Worm (Caenorhabditis elegans) whole organism, mixed stage, embryonic: ENCODE results near the gene rcan-1.
A peak's percentile ranks its signal among the peaks of the same experiment; 100 is the strongest.

Experiments
- M03D4.4 ChIP-seq: sonication (generic microtip); optimal IDR thresholded peaks from 2 replicates; lab custom pipeline; 2017; ENCODE audit warnings: mild to moderate bottlenecking, missing genetic modification characterization, missing compliant biosample characterization
- bed-3 ChIP-seq: fragments of 200-800 bp; sonication (Bioruptor generic); optimal IDR thresholded peaks from 3 replicates; lab custom pipeline; 2018; ENCODE audit warnings: mild to moderate bottlenecking, missing genetic modification characterization, moderate library complexity, missing compliant biosample characterization
- blmp-1 ChIP-seq: fragments of 150-350 bp; optimal IDR thresholded peaks from 2 replicates; lab custom pipeline; 2014; ENCODE audit warnings: missing biosample characterization, missing genetic modification characterization
- ceh-39 ChIP-seq: fragments of 150-350 bp; optimal IDR thresholded peaks from 2 replicates; lab custom pipeline; 2014; ENCODE audit warnings: missing biosample characterization, missing genetic modification characterization
- ceh-43 ChIP-seq: fragments of 200-800 bp; sonication (Bioruptor generic); optimal IDR thresholded peaks from 2 replicates; lab custom pipeline; 2018; ENCODE audit warnings: mild to moderate bottlenecking, missing genetic modification characterization, moderate library complexity, missing compliant biosample characterization
- ceh-83 ChIP-seq: fragments of 200-800 bp; sonication (Bioruptor generic); optimal IDR thresholded peaks from 2 replicates; lab custom pipeline; 2018; ENCODE audit warnings: mild to moderate bottlenecking, missing genetic modification characterization, missing compliant biosample characterization
- ces-1 ChIP-seq: fragments of 150-350 bp; optimal IDR thresholded peaks from 2 replicates; lab custom pipeline; 2014; ENCODE audit warnings: missing biosample characterization, missing genetic modification reagents, missing genetic modification characterization
- cnd-1 ChIP-seq: fragments of 200-800 bp; sonication (Bioruptor generic); optimal IDR thresholded peaks from 2 replicates; lab custom pipeline; 2018; ENCODE audit warnings: mild to moderate bottlenecking, missing genetic modification characterization, missing compliant biosample characterization
- drap-1 ChIP-seq: fragments of 200-800 bp; sonication (Bioruptor generic); optimal IDR thresholded peaks from 3 replicates; lab custom pipeline; 2018; ENCODE audit warnings: mild to moderate bottlenecking, missing genetic modification characterization, missing compliant biosample characterization
- elt-1 ChIP-seq: sonication (generic microtip); optimal IDR thresholded peaks from 2 replicates; lab custom pipeline; 2017; ENCODE audit warnings: missing genetic modification characterization, mild to moderate bottlenecking, missing compliant biosample characterization, antibody characterized with exemption, moderate library complexity, borderline replicate concordance; ENCODE audit not compliant: insufficient read depth
- elt-3 ChIP-seq: fragments of 150-350 bp; optimal IDR thresholded peaks from 2 replicates; lab custom pipeline; 2014; ENCODE audit warnings: missing biosample characterization, missing genetic modification characterization
- flh-1 ChIP-seq: fragments of 200-800 bp; sonication (Bioruptor generic); optimal IDR thresholded peaks from 2 replicates; lab custom pipeline; 2018; ENCODE audit warnings: mild to moderate bottlenecking, missing genetic modification characterization, moderate library complexity, missing compliant biosample characterization
- ham-2 ChIP-seq: fragments of 200-800 bp; sonication (Bioruptor generic); optimal IDR thresholded peaks from 2 replicates; lab custom pipeline; 2018; ENCODE audit warnings: mild to moderate bottlenecking, missing genetic modification characterization, missing compliant biosample characterization
- hlh-1 ChIP-seq: fragments of 150-350 bp; optimal IDR thresholded peaks from 2 replicates; lab custom pipeline; 2014; ENCODE audit warnings: missing biosample characterization, missing genetic modification reagents, missing genetic modification characterization
- lin-13 ChIP-seq: fragments of 150-350 bp; optimal IDR thresholded peaks from 2 replicates; lab custom pipeline; 2014; ENCODE audit warnings: missing biosample characterization, missing genetic modification characterization
- lin-32 ChIP-seq: fragments of 200-800 bp; sonication (Bioruptor generic); optimal IDR thresholded peaks from 2 replicates; lab custom pipeline; 2018; ENCODE audit warnings: mild to moderate bottlenecking, missing genetic modification characterization, missing compliant biosample characterization
- lsy-2 ChIP-seq: fragments of 150-350 bp; optimal IDR thresholded peaks from 2 replicates; lab custom pipeline; 2014; ENCODE audit warnings: missing biosample characterization, missing genetic modification characterization
- mab-5 ChIP-seq: fragments of 150-350 bp; optimal IDR thresholded peaks from 2 replicates; lab custom pipeline; 2014; ENCODE audit warnings: missing biosample characterization, missing genetic modification characterization
- mep-1 ChIP-seq: fragments of 150-350 bp; optimal IDR thresholded peaks from 2 replicates; lab custom pipeline; 2017; ENCODE audit warnings: missing biosample characterization, missing genetic modification reagents, missing genetic modification characterization, inconsistent platforms
- mls-2 ChIP-seq: sonication (generic microtip); optimal IDR thresholded peaks from 2 replicates; lab custom pipeline; 2016; ENCODE audit warnings: mild to moderate bottlenecking, missing genetic modification characterization, moderate library complexity, missing compliant biosample characterization
- nhr-12 ChIP-seq: fragments of 150-350 bp; optimal IDR thresholded peaks from 2 replicates; lab custom pipeline; 2014; ENCODE audit warnings: missing biosample characterization, missing genetic modification characterization
- nhr-2 ChIP-seq: fragments of 150-350 bp; optimal IDR thresholded peaks from 2 replicates; lab custom pipeline; 2014; ENCODE audit warnings: missing biosample characterization, missing genetic modification characterization
- nhr-237 ChIP-seq: fragments of 150-350 bp; optimal IDR thresholded peaks from 2 replicates; lab custom pipeline; 2014; ENCODE audit warnings: missing biosample characterization, missing genetic modification characterization
- nhr-28 ChIP-seq: fragments of 150-350 bp; optimal IDR thresholded peaks from 2 replicates; lab custom pipeline; 2014; ENCODE audit warnings: missing biosample characterization, missing genetic modification characterization
- nhr-76 ChIP-seq: sonication (generic microtip); optimal IDR thresholded peaks from 2 replicates; lab custom pipeline; 2017; ENCODE audit warnings: missing biosample characterization, missing genetic modification characterization
- pha-4 ChIP-seq: fragments of 150-350 bp; optimal IDR thresholded peaks from 2 replicates; lab custom pipeline; 2018; ENCODE audit warnings: missing biosample characterization, missing genetic modification reagents, missing genetic modification characterization
- sem-2 ChIP-seq: fragments of 200-800 bp; sonication (Bioruptor generic); optimal IDR thresholded peaks from 2 replicates; lab custom pipeline; 2018; ENCODE audit warnings: mild to moderate bottlenecking, missing genetic modification characterization, missing compliant biosample characterization
- snpc-4 ChIP-seq: fragments of 150-350 bp; optimal IDR thresholded peaks from 2 replicates; lab custom pipeline; 2014; ENCODE audit warnings: missing biosample characterization, missing genetic modification characterization
- sptf-1 ChIP-seq: sonication (generic microtip); optimal IDR thresholded peaks from 2 replicates; lab custom pipeline; 2017; ENCODE audit warnings: mild to moderate bottlenecking, missing genetic modification characterization, moderate library complexity, missing compliant biosample characterization
- tbx-8 ChIP-seq: fragments of 200-800 bp; sonication (Bioruptor generic); optimal IDR thresholded peaks from 2 replicates; lab custom pipeline; 2018; ENCODE audit warnings: mild to moderate bottlenecking, missing genetic modification characterization, moderate library complexity, missing compliant biosample characterization
- unc-120 ChIP-seq: sonication (generic microtip); optimal IDR thresholded peaks from 2 replicates; lab custom pipeline; 2017; ENCODE audit warnings: missing genetic modification characterization, missing compliant biosample characterization; ENCODE audit not compliant: poor library complexity, severe bottlenecking
- unc-39 ChIP-seq: fragments of 150-350 bp; optimal IDR thresholded peaks from 2 replicates; lab custom pipeline; 2014; ENCODE audit warnings: missing biosample characterization, missing genetic modification characterization
- unc-62 ChIP-seq: fragments of 150-350 bp; optimal IDR thresholded peaks from 2 replicates; lab custom pipeline; 2014; ENCODE audit warnings: missing biosample characterization, missing genetic modification reagents, missing genetic modification characterization
- zip-8 ChIP-seq: fragments of 150-350 bp; optimal IDR thresholded peaks from 2 replicates; lab custom pipeline; 2014; ENCODE audit warnings: missing biosample characterization, missing genetic modification characterization
- ztf-11 ChIP-seq: fragments of 150-350 bp; optimal IDR thresholded peaks from 2 replicates; lab custom pipeline; 2014; ENCODE audit warnings: missing biosample characterization, missing genetic modification characterization

The rcan-1 gene

DNA sequence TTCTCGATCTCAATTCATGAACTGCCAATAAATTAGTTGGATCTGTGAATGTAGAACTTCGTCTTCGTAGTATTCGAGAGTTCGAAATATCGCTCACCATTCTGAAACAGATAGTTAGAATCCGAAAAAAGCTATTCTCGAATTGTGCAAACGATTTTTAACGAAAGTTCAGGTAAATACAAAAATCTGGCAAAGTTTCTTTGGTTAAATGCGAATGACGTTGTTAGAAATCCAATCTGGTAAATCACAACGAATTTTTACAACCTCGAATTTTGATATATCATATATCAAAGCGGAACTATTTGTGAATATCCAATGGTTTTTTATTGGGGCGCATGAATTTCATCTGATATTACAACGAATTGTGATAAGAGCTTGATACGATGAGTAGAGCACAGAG, 25.3 kb upstream of the rcan-1 start, which contains the start of gene hpo-28:
Gene hpo-28, minus strand, starts transcription at position 101 of the 400 bp plus-strand sequence.
- TF ChIP-seq snpc-4 (tag; lab: Kevin White, UChicago) (no peak), hlh-1 (peak; percentile 9), lin-13 (tag; lab: Kevin White, UChicago) (no peak)

DNA sequence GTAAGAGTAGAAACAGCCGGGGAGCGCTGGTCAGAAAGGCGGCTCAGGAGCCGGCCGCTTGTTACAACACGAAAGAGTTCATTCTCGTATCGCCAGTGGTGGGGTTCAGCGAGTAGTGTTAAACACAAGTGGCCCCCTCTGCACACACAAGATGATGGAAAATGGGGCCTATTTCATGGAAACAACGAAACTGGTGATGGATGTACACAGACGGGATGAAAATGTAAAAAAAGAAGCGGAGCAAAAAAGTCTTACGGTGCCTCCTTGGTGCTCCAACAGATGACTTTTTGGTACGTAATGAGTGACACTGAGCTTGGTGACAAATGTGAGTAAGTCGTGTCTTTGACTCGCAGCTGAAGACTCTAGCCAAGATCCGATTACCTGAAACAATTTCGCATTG, 24.1 kb upstream of the rcan-1 start:
- TF ChIP-seq ceh-43 (GFP tag; lab: Kevin White, UChicago) (no peak), elt-3 (tag; lab: Kevin White, UChicago) (no peak), unc-120 (tag; lab: Kevin White, UChicago) (peak; percentile 31), flh-1 (no peak), blmp-1 (tag; lab: Kevin White, UChicago) (no peak), elt-1 (tag; lab: Kevin White, UChicago) (no peak), zip-8 (no peak), unc-62 (GFP tag; lab: Kevin White, UChicago) (no peak), nhr-2 (tag; lab: Kevin White, UChicago) (no peak), hlh-1 (peak; percentile 22), M03D4.4 (tag; lab: Kevin White, UChicago) (no peak), lsy-2 (tag; lab: Kevin White, UChicago) (no peak), drap-1 (GFP tag; lab: Kevin White, UChicago) (no peak), ceh-83 (no peak)
- TF ChIP-seq, all 35 proteins: peak for 2

ce11 chrIII:5707546-5707945, 23.6 kb upstream of the rcan-1 start:
- TF ChIP-seq snpc-4 (tag; lab: Kevin White, UChicago) (no peak), sptf-1 (no peak)

ce11 chrIII:5706077-5706627, 22.3 kb upstream of the rcan-1 start, which contains the start of gene rpl-23:
rpl-23 (minus strand) TSS chrIII:5706127.
- TF ChIP-seq unc-62 (GFP tag; lab: Kevin White, UChicago) (peak; percentile 66), ceh-83 (no peak), sptf-1 (peak; percentile 62), lsy-2 (tag; lab: Kevin White, UChicago) (peak; percentile 89), mab-5 (tag; lab: Kevin White, UChicago) (peak; percentile 85), nhr-76 (tag; lab: Kevin White, UChicago) (no peak), nhr-28 (tag; lab: Kevin White, UChicago) (no peak), lin-32 (GFP tag; lab: Kevin White, UChicago) (no peak), pha-4 (peak; percentile 93), unc-120 (tag; lab: Kevin White, UChicago) (peak; percentile 92), drap-1 (GFP tag; lab: Kevin White, UChicago) (no peak), ceh-39 (tag; lab: Kevin White, UChicago) (peak; percentile 97), unc-39 (tag; lab: Kevin White, UChicago) (no peak), nhr-12 (no peak), nhr-2 (tag; lab: Kevin White, UChicago) (no peak), elt-3 (tag; lab: Kevin White, UChicago) (peak; percentile 12), ztf-11 (tag; lab: Kevin White, UChicago) (peak; percentile 37), flh-1 (no peak), cnd-1 (tag; lab: Kevin White, UChicago) (no peak), ceh-43 (GFP tag; lab: Kevin White, UChicago) (no peak), nhr-237 (tag; lab: Kevin White, UChicago) (peak; percentile 94), mls-2 (tag; lab: Kevin White, UChicago) (peak; percentile 33), elt-1 (tag; lab: Kevin White, UChicago) (no peak), hlh-1 (peak; percentile 90), ces-1 (GFP tag; lab: Kevin White, UChicago) (peak; percentile 90), sem-2 (GFP tag; lab: Kevin White, UChicago) (no peak), zip-8 (no peak), tbx-8 (GFP tag; lab: Kevin White, UChicago) (no peak), lin-13 (tag; lab: Kevin White, UChicago) (peak; percentile 92), mep-1 (tag; lab: Kevin White, UChicago) (peak; percentile 98), snpc-4 (tag; lab: Kevin White, UChicago) (no peak), bed-3 (GFP tag; lab: Kevin White, UChicago) (no peak), ham-2 (GFP tag; lab: Kevin White, UChicago) (no peak), blmp-1 (tag; lab: Kevin White, UChicago) (no peak), M03D4.4 (tag; lab: Kevin White, UChicago) (no peak)
- TF ChIP-seq, all 35 proteins: peak for 15
